Worm (Caenorhabditis elegans): ENCODE results near the gene Y39G8B.9.
"Not testable (repeated sequence)": the region's sequence is repeated elsewhere in the genome, so short reads cannot be mapped to it uniquely, and the experiment has no call there.

The Y39G8B.9 gene

DNA sequence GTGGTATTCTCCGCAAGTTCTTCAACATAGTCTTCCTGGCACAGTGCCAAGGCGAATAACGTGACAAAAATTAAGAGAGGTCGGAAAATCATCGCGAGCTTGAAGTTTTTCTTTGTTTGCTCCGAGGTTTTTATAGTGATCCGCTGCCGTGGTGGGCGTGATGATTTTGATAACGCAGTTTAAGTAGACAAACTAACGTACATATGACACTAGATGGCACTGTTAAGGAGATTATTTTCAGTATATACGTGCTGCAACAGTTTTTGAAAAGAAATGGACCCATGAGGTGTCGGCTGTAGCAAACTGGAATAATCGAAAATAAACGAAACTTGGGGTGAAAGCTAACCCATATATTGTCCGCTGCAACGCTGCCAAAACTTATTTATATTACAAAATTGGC is 21.0 kb downstream of the Y39G8B.9 start, which contains the start of gene F01D5.5:
Gene F01D5.5 (minus strand): TSS at position 101 of the 400 bp plus-strand sequence.
- TF ChIP-seq unc-62 (GFP tag; optimal IDR thresholded peaks at IDR 0.05): no peak

DNA sequence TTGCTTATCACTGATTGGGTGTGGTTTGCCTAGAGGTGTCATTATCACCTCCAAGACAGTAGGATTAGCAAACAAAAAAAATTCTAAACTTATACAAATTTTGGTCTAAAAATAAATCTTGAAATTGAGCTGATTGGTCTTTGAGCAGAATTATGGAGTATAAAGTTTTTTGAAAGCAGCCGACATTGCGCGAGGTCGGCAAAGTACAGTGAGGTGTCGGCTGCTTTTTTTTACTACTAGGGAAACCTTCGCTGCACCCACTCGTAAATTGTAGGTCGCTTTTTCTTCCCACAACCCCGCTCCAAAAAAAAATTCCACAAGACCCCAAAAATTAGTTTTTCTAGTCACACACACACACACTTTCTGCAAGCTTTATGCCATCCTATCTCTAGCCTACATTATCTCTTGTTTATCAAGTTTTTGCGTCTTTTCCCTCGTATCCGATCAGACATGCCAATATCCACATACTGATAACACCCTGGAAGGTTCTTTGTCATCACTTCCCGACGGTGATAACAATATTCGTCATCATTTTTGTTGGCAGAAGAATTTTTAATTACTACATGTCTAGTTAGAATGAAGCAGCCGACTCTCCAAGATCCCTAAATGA is 22.8 kb downstream of the Y39G8B.9 start:
- TF ChIP-seq unc-62 (GFP tag; optimal IDR thresholded peaks at IDR 0.05): no peak

DNA sequence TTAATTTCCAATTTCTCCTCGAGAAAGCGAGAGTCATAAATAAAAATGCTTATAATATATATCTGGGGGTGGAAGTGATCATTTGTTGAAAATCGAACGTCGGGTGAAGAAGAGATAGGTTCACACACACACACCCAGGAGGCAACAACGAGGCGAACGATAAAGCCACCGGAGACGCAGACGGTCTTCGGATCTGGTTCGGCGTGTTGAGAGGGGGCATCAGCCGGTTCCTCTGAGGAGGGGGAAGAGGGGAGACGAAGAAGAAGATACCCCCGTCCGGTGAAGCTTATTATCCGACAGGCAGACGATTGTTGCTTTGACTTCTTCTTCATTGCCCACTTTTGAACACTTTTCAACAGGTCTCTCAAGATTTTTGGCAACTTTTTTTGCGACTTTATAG is 23.6 kb downstream of the Y39G8B.9 start:
- TF ChIP-seq unc-62 (GFP tag; optimal IDR thresholded peaks at IDR 0.05): no peak

DNA sequence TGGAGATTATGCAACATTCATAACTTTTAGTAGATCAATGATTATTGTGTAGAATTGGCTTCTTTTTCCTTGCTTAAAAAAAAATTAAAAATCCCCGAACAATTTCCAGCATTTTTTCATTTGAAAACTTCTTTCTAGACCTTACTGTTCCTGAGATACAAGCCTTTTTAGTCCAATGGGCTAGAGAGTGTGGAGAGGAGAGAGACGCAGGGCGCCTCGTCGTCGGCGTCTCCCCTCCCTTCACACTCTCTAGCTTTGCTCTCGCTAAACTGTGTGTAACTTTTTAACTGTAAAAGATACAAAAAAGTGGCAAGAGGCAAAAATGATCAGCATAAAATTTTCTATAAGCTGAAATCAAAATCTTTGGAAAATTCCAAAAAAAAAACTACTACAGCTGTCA is 24.0 kb downstream of the Y39G8B.9 start:
- no peak for TF ChIP-seq unc-62 (GFP tag; optimal IDR thresholded peaks at IDR 0.05)

DNA sequence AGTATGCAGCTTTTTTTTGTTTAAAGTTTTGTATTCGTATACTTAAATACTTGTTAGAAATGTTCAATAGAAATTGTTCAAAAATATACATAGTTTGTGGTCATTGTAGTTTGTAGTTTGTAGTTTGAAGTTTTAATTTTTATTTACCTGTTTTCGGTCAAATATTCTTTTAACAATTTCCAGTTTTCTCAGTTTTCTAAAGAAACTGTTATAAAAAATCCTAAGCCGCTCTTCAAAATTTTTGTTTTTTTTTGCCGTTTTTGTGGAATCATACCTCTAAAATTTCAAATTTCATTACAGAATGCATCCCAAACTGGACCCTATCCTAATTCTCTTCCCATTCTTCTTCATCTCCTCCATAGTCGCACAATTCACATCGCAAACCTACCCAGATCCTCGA is 25.0 kb downstream of the Y39G8B.9 start, which contains the start of gene F01D5.6:
Gene F01D5.6 (plus strand): TSS at position 301 of the 400 bp plus-strand sequence.
- TF ChIP-seq unc-62 (GFP tag; optimal IDR thresholded peaks at IDR 0.05): no peak

DNA sequence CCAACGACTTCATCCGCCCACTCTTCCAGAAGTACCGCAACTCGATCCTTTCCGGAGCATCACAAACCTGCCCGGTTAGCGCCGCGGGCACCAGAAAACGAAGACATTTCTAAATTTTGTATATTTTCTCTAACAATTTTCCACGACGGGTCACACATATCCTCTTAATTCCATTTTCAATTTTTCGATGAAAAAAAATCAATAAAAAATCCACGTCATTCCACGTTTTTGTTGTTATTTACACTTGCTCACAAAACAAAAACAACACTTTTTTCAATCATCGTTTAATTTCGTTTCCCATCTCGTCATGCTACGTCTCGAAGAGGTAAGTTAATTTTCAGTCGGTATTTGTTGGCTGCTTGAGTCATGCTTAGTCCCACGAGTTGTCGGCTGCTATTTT is 27.2 kb downstream of the Y39G8B.9 start, which contains the start of gene F01D5.7:
Gene F01D5.7 (plus strand): TSS at position 301 of the 400 bp plus-strand sequence.
- TF ChIP-seq unc-62 (GFP tag; optimal IDR thresholded peaks at IDR 0.05): no peak

DNA sequence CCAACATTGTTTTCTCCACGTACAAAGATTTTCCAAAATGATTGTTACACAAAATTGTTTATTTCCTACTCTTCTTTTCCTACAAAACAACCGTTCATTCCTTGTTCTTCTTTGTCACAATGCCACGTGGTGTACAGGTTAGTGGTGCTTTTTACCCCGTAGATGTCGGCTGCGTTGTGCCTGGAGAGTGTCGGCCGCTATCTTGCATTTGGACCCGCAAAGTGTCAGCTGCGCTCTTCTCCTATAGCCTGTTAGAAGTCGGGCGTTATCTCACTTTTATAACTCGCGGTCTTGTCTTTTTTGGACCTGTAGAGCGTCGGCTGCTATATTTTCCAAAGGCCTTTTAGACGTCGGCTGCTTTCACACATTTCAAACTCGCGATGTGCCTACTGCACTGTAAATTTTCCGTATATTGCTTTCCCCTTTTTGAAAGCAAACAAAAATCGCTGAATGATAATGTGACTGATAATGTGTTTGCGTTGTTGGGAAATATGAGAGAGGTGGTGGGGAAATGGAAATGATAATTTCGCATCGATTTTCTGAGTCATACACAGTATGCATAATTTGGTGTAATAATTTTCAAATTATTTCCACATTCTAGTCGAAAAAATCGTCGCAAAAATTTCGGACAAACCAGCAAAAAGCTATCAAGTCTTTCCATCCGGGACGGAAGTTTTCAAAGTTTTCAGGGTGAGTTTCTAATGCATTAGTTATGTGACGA is 29.7 kb downstream of the Y39G8B.9 start, which contains the start of gene F01D5.8:
Gene F01D5.8 (plus strand): TSS at position 51 of the 721 bp plus-strand sequence.
- no peak for TF ChIP-seq unc-62 (GFP tag; optimal IDR thresholded peaks at IDR 0.05)

DNA sequence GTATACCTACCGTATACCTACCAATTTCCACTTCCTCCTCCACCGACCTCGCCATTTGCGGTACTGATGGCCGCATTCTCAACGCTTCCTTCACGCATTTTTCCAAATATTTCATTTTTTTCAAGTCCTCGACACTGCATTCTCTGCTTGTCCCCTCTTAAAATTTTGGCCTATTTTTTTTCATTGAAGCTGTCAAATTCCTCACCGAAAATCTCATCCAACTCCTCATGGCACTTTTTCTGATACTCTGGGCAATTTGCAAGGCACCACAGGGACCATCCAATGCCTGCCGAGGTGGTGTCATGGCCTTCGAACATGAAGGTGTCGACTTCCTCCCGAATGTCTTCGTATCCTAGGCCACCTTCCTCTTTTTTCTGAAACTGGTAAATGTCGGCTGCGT is 33.5 kb downstream of the Y39G8B.9 start:
- TF ChIP-seq unc-62 (GFP tag; optimal IDR thresholded peaks at IDR 0.05): no peak

DNA sequence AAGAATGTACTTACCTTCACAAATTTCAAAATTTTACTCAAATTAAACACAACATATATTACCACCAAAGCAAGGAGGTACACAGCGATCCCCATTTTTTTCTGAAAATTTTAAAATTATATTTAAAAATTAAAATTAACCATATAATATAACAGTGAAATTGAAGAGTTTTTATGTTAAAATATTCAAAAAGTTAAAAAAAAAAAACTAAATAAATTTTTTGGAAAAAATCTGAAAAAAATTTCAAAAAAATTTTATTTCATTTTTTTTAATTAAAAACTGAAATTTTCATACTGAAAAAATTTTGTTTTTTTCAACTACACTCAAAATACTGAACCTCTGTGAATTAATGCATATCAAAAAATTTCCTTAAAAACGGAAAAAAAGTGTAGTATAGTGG is 35.7 kb downstream of the Y39G8B.9 start, which contains the start of gene cyp-37A1:
Gene cyp-37A1 (minus strand): TSS at position 101 of the 400 bp plus-strand sequence.
- TF ChIP-seq unc-62 (GFP tag; optimal IDR thresholded peaks at IDR 0.05): no peak

DNA sequence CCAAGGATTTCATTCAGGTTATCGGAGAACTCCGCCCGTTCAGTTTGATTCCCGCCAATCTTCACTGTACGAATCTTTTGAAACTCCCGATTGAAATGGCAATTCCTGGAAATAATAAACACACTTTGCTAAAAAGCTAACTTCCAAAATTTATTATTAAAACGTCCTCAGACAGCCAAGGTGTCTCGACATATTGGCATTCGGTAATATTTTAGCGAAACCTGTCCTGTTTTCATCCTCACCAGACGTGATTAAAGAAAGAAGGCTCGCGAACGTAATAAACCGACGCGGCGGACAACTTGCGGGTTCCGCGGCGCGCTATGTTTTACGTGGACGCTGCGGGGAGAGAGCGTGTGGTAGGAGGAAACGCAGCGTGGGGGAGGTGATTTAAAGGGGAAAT is 37.0 kb downstream of the Y39G8B.9 start:
- TF ChIP-seq unc-62 (GFP tag; optimal IDR thresholded peaks at IDR 0.05): no peak

DNA sequence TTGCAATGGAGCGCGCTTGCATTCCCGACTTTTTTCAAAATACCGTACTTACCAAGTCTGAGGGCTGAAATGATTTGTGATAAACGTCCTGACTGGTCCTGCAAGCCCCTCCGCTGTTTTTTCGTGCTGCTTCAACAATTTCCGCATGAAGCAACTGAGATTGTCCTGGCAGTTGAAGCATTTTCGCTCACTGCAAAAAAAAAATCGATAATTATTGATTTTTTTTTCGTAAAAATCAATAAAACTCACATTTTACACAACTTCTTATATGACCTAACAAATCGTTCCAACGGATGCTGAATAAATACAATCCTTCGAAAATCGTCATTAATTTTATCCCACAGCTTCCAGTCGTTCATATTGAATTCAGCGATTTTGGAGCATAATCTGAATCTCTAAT is 37.7 kb downstream of the Y39G8B.9 start:
- TF ChIP-seq unc-62 (GFP tag; optimal IDR thresholded peaks at IDR 0.05): no peak

DNA sequence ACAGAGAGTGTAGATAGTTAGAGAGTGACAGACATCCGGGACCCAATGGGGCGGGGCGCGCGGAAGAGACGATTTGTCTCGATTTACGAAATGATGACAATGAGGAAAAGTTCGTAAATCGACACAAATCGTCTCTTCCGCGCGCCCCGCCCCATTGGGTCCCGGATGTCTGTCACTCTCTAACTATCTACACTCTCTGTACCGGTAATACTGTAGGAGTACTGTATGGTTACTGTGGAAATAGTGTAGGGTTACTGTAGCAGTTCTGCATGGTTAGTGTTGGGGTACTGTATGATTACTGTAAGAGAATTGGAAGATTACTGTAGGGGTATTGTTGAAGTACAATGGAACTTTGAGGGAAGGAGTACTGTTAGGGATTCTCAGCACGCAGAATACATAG is 40.1 kb downstream of the Y39G8B.9 start, which contains the start of gene F01D5.10:
Gene F01D5.10 (minus strand): TSS at position 101 of the 400 bp plus-strand sequence.
- not testable (repeated sequence) for TF ChIP-seq unc-62 (GFP tag; optimal IDR thresholded peaks at IDR 0.05)
